Worm (Caenorhabditis elegans): ENCODE results near the gene K09D9.3.

K09D9.3 gene

DNA sequence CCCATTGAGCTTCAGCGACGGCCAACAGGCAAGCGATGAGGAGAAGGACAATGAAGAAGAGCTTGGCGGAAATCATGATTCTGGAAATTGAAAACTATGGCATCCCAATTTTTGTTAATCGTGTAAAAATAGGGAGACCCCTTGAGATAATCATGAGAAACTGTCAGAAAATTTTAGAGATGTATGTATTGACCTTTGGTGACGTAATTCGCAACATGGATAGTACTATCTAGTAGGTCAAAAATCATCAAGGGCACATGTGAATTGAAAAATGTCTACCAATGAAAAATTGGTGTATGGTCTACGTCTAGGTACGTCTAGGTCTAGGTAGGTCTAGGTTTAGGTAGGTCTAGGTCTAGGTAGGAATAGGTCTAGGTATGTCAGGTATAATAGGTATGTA lies 40.2 kb upstream of the K09D9.3 start, which contains the start of gene nlp-34:
nlp-34 (minus strand) TSS at position 82 of the 400 bp plus-strand sequence.
- no peak for TF ChIP-seq ceh-28 (tag; optimal IDR thresholded peaks at IDR 0.05)
- TF ChIP-seq nhr-25 (tag; optimal IDR thresholded peaks at IDR 0.05), result peak; percentile 54
- TF ChIP-seq nhr-43 (tag; optimal IDR thresholded peaks at IDR 0.05; ENCODE audit: poor library complexity, severe bottlenecking), result no peak

ce11 chrV:3979819-3980218 lies 39.5 kb upstream of the K09D9.3 start, which contains the start of gene nlp-31:
nlp-31 (plus strand) TSS chrV:3980055.
- TF ChIP-seq elt-3 (tag; optimal IDR thresholded peaks at IDR 0.05), result peak; percentile 54 to 94 (median 76)
- TF ChIP-seq pha-4 (tag; optimal IDR thresholded peaks at IDR 0.05), result no peak
- TF ChIP-seq nhr-43 (tag; optimal IDR thresholded peaks at IDR 0.05; ENCODE audit: poor library complexity, severe bottlenecking), result peak; percentile 55
- TF ChIP-seq nhr-23 (tag; optimal IDR thresholded peaks at IDR 0.05), result peak; percentile 65
- peak; percentile 90 for TF ChIP-seq nhr-25 (tag; optimal IDR thresholded peaks at IDR 0.05)
- TF ChIP-seq elt-1 (tag; optimal IDR thresholded peaks at IDR 0.05), result peak; percentile 21
- TF ChIP-seq ceh-28 (tag; optimal IDR thresholded peaks at IDR 0.05), result peak; percentile 43
- TF ChIP-seq tbx-2 (tag; optimal IDR thresholded peaks at IDR 0.05), result peak; percentile 3
- TF ChIP-seq eor-1 (tag; optimal IDR thresholded peaks at IDR 0.05), result no peak

ce11 chrV:3980228-3980933 lies 38.9 kb upstream of the K09D9.3 start:
- peak; percentile 51 for TF ChIP-seq nhr-25 (tag; optimal IDR thresholded peaks at IDR 0.05)
- TF ChIP-seq nhr-23 (tag; optimal IDR thresholded peaks at IDR 0.05), result peak; percentile 75
- TF ChIP-seq mdl-1 (tag; optimal IDR thresholded peaks at IDR 0.05), result no peak

- TF ChIP-seq ceh-82 (tag; optimal IDR thresholded peaks at IDR 0.05), result no peak
- TF ChIP-seq lin-15B (tag; optimal IDR thresholded peaks at IDR 0.05), result no peak
- no peak for TF ChIP-seq nhr-23 (tag; optimal IDR thresholded peaks at IDR 0.05)
- no peak for TF ChIP-seq elt-2 (tag; optimal IDR thresholded peaks at IDR 0.05)
- TF ChIP-seq nhr-76 (tag; optimal IDR thresholded peaks at IDR 0.05), result no peak
- no peak for TF ChIP-seq ztf-4 (tag; optimal IDR thresholded peaks at IDR 0.05)
- no peak for TF ChIP-seq aly-2 (tag; optimal IDR thresholded peaks at IDR 0.05)
- no peak for TF ChIP-seq ceh-9 (tag; optimal IDR thresholded peaks at IDR 0.05)
- no peak for TF ChIP-seq mml-1 (tag; optimal IDR thresholded peaks at IDR 0.05)
- no peak for TF ChIP-seq unc-39 (tag; optimal IDR thresholded peaks at IDR 0.05)
Observed at ce11 chrV:3981680-3982079, 37.6 kb upstream of the K09D9.3 start, which contains the start of gene nlp-30. nlp-30 (plus strand) TSS chrV:3981980.

DNA sequence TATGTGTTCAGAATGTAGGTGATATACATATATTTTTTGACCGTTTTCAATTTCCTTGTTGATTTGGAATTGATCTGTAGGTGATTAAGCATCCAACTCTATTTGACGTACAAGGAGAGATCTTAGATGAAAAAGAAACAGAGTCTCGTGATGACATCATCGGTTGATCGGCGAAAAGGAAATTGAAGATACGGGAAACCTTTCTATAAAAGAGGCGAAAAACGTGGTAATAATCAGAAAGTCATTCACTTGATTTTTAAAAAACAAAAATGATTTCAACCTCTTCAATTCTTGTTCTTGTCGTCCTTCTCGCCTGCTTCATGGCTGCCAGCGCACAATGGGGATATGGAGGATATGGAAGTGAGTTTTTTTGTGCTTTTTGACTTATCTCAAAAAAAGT lies 35.1 kb upstream of the K09D9.3 start, which contains the start of gene nlp-29:
nlp-29 (plus strand) TSS at position 248 of the 400 bp plus-strand sequence.
- TF ChIP-seq nhr-25 (tag; optimal IDR thresholded peaks at IDR 0.05) (peak; percentile 75), nhr-23 (tag; optimal IDR thresholded peaks at IDR 0.05) (peak; percentile 78), ceh-82 (tag; optimal IDR thresholded peaks at IDR 0.05) (no peak)

ce11 chrV:3985104-3985503 lies 34.2 kb upstream of the K09D9.3 start:
- TF ChIP-seq nhr-11 (tag; optimal IDR thresholded peaks at IDR 0.05) (no peak), mml-1 (tag; optimal IDR thresholded peaks at IDR 0.05) (no peak), aly-2 (tag; optimal IDR thresholded peaks at IDR 0.05) (no peak), ztf-4 (tag; optimal IDR thresholded peaks at IDR 0.05) (no peak), unc-39 (tag; optimal IDR thresholded peaks at IDR 0.05) (no peak), nhr-67 (tag; optimal IDR thresholded peaks at IDR 0.05) (no peak), ceh-82 (tag; optimal IDR thresholded peaks at IDR 0.05) (no peak), elt-2 (tag; optimal IDR thresholded peaks at IDR 0.05) (no peak), ceh-16 (tag; optimal IDR thresholded peaks at IDR 0.05) (no peak), daf-12 (tag; optimal IDR thresholded peaks at IDR 0.05) (no peak), nhr-77 (tag; optimal IDR thresholded peaks at IDR 0.05) (no peak), elt-3 (tag; optimal IDR thresholded peaks at IDR 0.05) (no peak), nhr-43 (tag; optimal IDR thresholded peaks at IDR 0.05; ENCODE audit: poor library complexity, severe bottlenecking) (no peak), fkh-2 (tag; optimal IDR thresholded peaks at IDR 0.05) (no peak), nhr-76 (tag; optimal IDR thresholded peaks at IDR 0.05) (no peak), sea-2 (GFP tag; optimal IDR thresholded peaks at IDR 0.05) (no peak), ceh-28 (tag; optimal IDR thresholded peaks at IDR 0.05) (no peak), tbx-2 (tag; optimal IDR thresholded peaks at IDR 0.05) (no peak), hmg-11 (tag; optimal IDR thresholded peaks at IDR 0.05) (no peak)

DNA sequence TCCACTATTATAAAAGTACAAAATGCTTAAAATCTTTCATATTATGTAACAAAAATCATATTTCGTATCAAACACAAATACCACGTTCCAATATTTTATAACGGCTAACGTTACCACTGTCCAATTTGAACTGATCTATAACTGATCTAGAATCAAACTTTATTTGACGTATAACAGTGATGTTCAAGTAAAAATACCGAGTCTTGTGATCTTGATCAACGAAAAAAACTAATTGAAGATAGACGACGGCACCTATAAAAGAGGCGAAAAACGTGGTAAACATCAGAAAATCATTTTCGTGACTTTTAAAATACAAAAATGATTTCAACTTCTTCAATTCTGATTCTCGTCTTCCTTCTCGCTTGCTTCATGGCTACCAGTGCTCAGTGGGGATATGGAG lies 31.7 kb upstream of the K09D9.3 start, which contains the start of gene nlp-28:
nlp-28 (plus strand) TSS at position 285 of the 400 bp plus-strand sequence.
- TF ChIP-seq ztf-11 (tag; optimal IDR thresholded peaks at IDR 0.05), result no peak
- TF ChIP-seq zag-1 (tag; optimal IDR thresholded peaks at IDR 0.05), result no peak
